Worm (Caenorhabditis elegans) whole organism, late embryonic: ENCODE measurements around the gene F35B12.10.

Experiments
- F13H6.1 ChIP-seq: sonication (generic microtip); optimal IDR thresholded peaks from 2 replicates; lab custom pipeline; 2016; ENCODE audit warnings: missing genetic modification characterization, missing compliant biosample characterization
- K02D7.2 ChIP-seq: sonication (generic microtip); optimal IDR thresholded peaks from 2 replicates; lab custom pipeline; 2017; ENCODE audit warnings: mild to moderate bottlenecking, missing genetic modification characterization, missing compliant biosample characterization
- K09A11.1 ChIP-seq: sonication (generic microtip); optimal IDR thresholded peaks from 2 replicates; lab custom pipeline; 2017; ENCODE audit warnings: antibody characterized with exemption, mild to moderate bottlenecking, missing genetic modification characterization, missing compliant biosample characterization; ENCODE audit not compliant: insufficient read depth
- T23F11.4 ChIP-seq: fragments of 200-800 bp; sonication (Bioruptor generic); optimal IDR thresholded peaks from 2 replicates; lab custom pipeline; 2018; ENCODE audit warnings: mild to moderate bottlenecking, missing genetic modification characterization, missing compliant biosample characterization
- Y22D7AL.16 ChIP-seq: sonication (generic microtip); optimal IDR thresholded peaks from 2 replicates; lab custom pipeline; 2016; ENCODE audit warnings: missing genetic modification characterization, missing compliant biosample characterization
- ahr-1 ChIP-seq: sonication (generic microtip); optimal IDR thresholded peaks from 2 replicates; lab custom pipeline; 2016; ENCODE audit warnings: missing genetic modification characterization, missing compliant biosample characterization
- ama-1 ChIP-seq: fragments of 150-350 bp; optimal IDR thresholded peaks from 2 replicates; lab custom pipeline; 2014
- ceh-14 ChIP-seq: sonication (generic microtip); optimal IDR thresholded peaks from 2 replicates; lab custom pipeline; 2016; ENCODE audit warnings: missing genotype, missing genetic modification characterization, missing compliant biosample characterization
- ceh-19 ChIP-seq: fragments of 200-800 bp; sonication (Bioruptor generic); optimal IDR thresholded peaks from 2 replicates; lab custom pipeline; 2018; ENCODE audit warnings: mild to moderate bottlenecking, missing genetic modification characterization, missing compliant biosample characterization
- ceh-22 ChIP-seq: sonication (generic microtip); optimal IDR thresholded peaks from 2 replicates; lab custom pipeline; 2017; ENCODE audit warnings: missing biosample characterization, missing genetic modification characterization
- ceh-24 ChIP-seq: sonication (generic microtip); optimal IDR thresholded peaks from 2 replicates; lab custom pipeline; 2016; ENCODE audit warnings: mild to moderate bottlenecking, missing genetic modification characterization, missing compliant biosample characterization
- ceh-30 ChIP-seq: fragments of 150-350 bp; optimal IDR thresholded peaks from 2 replicates; lab custom pipeline; 2014; ENCODE audit warnings: missing biosample characterization, missing genetic modification characterization
- ceh-45 ChIP-seq: fragments of 200-800 bp; sonication (Bioruptor generic); IDR thresholded peaks from 2 replicates; pipeline ENCODE4 v1.3.6; 2022; ENCODE audit warnings: missing genetic modification reagents, missing genetic modification characterization, missing compliant biosample characterization
- ceh-9 ChIP-seq: sonication (generic microtip); optimal IDR thresholded peaks from 2 replicates; lab custom pipeline; 2016; ENCODE audit warnings: mild to moderate bottlenecking, missing genetic modification characterization, inconsistent platforms, missing compliant biosample characterization
- dmd-4 ChIP-seq: sonication (generic microtip); optimal IDR thresholded peaks from 2 replicates; lab custom pipeline; 2016; ENCODE audit warnings: borderline replicate concordance, missing genetic modification characterization, missing compliant biosample characterization
- elt-4 ChIP-seq: sonication (generic microtip); optimal IDR thresholded peaks from 2 replicates; lab custom pipeline; 2016; ENCODE audit warnings: missing genetic modification characterization, missing compliant biosample characterization
- ets-4 ChIP-seq: sonication (generic microtip); optimal IDR thresholded peaks from 2 replicates; lab custom pipeline; 2016; ENCODE audit warnings: missing genetic modification characterization, missing compliant biosample characterization
- fax-1 ChIP-seq: sonication (generic microtip); optimal IDR thresholded peaks from 2 replicates; lab custom pipeline; 2016; ENCODE audit warnings: missing genotype, missing genetic modification characterization, missing compliant biosample characterization
- fkh-10 ChIP-seq: fragments of 150-350 bp; optimal IDR thresholded peaks from 2 replicates; lab custom pipeline; 2014; ENCODE audit warnings: missing biosample characterization, missing genetic modification reagents, missing genetic modification characterization
- gmeb-2 ChIP-seq: sonication (generic microtip); optimal IDR thresholded peaks from 2 replicates; lab custom pipeline; 2016; ENCODE audit warnings: missing genetic modification characterization, inconsistent platforms, missing compliant biosample characterization
- hlh-15 ChIP-seq: sonication (generic microtip); optimal IDR thresholded peaks from 2 replicates; lab custom pipeline; 2016; ENCODE audit warnings: missing genetic modification characterization, missing compliant biosample characterization
- lin-11 ChIP-seq: fragments of 200-800 bp; sonication (Bioruptor generic); optimal IDR thresholded peaks from 2 replicates; lab custom pipeline; 2018; ENCODE audit warnings: mild to moderate bottlenecking, missing genetic modification characterization, missing compliant biosample characterization
- mec-3 ChIP-seq: sonication (generic microtip); optimal IDR thresholded peaks from 2 replicates; lab custom pipeline; 2016; ENCODE audit warnings: borderline replicate concordance, missing genetic modification characterization, missing compliant biosample characterization
- odd-2 ChIP-seq: sonication (generic microtip); optimal IDR thresholded peaks from 2 replicates; lab custom pipeline; 2017; ENCODE audit warnings: antibody characterized with exemption, mild to moderate bottlenecking, missing genetic modification characterization, missing compliant biosample characterization
- pag-3 ChIP-seq: sonication (generic microtip); optimal IDR thresholded peaks from 2 replicates; lab custom pipeline; 2016; ENCODE audit warnings: missing compliant biosample characterization, missing genetic modification characterization, borderline replicate concordance
- pat-9 ChIP-seq: fragments of 200-800 bp; sonication (Bioruptor generic); optimal IDR thresholded peaks from 2 replicates; lab custom pipeline; 2018; ENCODE audit warnings: mild to moderate bottlenecking, missing genetic modification characterization, moderate library complexity, missing compliant biosample characterization
- pax-1 ChIP-seq: fragments of 150-350 bp; optimal IDR thresholded peaks from 2 replicates; lab custom pipeline; 2014; ENCODE audit warnings: missing biosample characterization, missing genetic modification characterization
- ref-2 ChIP-seq: sonication (generic microtip); optimal IDR thresholded peaks from 2 replicates; lab custom pipeline; 2016; ENCODE audit warnings: missing genetic modification characterization, missing compliant biosample characterization
- sox-2 ChIP-seq: fragments of 200-800 bp; sonication (Bioruptor generic); IDR thresholded peaks from 2 replicates; pipeline ENCODE4 v1.3.6; 2022; ENCODE audit warnings: missing genetic modification reagents, missing genetic modification characterization, missing compliant biosample characterization
- sox-4 ChIP-seq: sonication (generic microtip); optimal IDR thresholded peaks from 2 replicates; lab custom pipeline; 2017; ENCODE audit warnings: mild to moderate bottlenecking, missing genetic modification characterization, inconsistent platforms, missing compliant biosample characterization
- syd-9 ChIP-seq: sonication (generic microtip); optimal IDR thresholded peaks from 2 replicates; lab custom pipeline; 2016; ENCODE audit warnings: mild to moderate bottlenecking, missing genetic modification characterization, moderate library complexity, missing compliant biosample characterization
- tbx-2 ChIP-seq: sonication (generic microtip); optimal IDR thresholded peaks from 2 replicates; lab custom pipeline; 2016; ENCODE audit warnings: missing genetic modification characterization, missing compliant biosample characterization
- tbx-7 ChIP-seq: sonication (generic microtip); optimal IDR thresholded peaks from 2 replicates; lab custom pipeline; 2016; ENCODE audit warnings: missing genotype, missing genetic modification characterization, missing compliant biosample characterization
- unc-3 ChIP-seq, 2 experiments: fragments of 200-800 bp in 1 of 2; sonication (Bioruptor generic) in 1 of 2; sonication (generic microtip) in 1 of 2; conservative IDR thresholded peaks in 1 of 2; optimal IDR thresholded peaks in 1 of 2; 2 replicates each; pipeline versions ENCODE4 v1.3.6 to Lab custom; 2016 to 2022; ENCODE audit warnings: missing compliant biosample characterization in 2 of 2, missing genetic modification characterization in 2 of 2, missing genetic modification reagents in 1 of 2
- unc-42 ChIP-seq: sonication (generic microtip); optimal IDR thresholded peaks from 2 replicates; lab custom pipeline; 2016; ENCODE audit warnings: missing genotype, missing genetic modification characterization, missing compliant biosample characterization
- unc-86 ChIP-seq: sonication (generic microtip); optimal IDR thresholded peaks from 2 replicates; lab custom pipeline; 2016; ENCODE audit warnings: missing genetic modification characterization, missing compliant biosample characterization
- zip-5 ChIP-seq: sonication (generic microtip); optimal IDR thresholded peaks from 2 replicates; lab custom pipeline; 2016; ENCODE audit warnings: missing genetic modification characterization, missing compliant biosample characterization
- ztf-16 ChIP-seq: sonication (generic microtip); optimal IDR thresholded peaks from 2 replicates; lab custom pipeline; 2017; ENCODE audit warnings: missing genetic modification characterization, missing compliant biosample characterization

Gene F35B12.10

DNA sequence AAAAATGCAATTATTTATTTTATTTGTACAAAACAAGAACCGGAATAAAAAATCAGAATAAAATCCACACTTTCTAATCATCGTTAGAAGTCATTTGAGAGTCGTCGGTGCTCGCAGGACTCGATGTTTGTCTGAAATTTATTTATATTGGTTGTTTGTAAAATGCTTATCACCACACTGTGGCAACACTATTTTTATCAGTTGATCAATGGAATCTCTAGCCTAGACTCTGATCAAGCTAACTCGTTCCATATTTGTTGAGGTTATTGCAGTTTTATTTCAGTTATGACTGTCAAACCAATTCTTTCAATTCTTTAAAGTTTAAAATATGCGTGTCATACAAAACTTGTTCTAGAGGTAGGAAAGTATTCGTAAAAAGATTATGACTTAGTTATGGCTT lies 24.6 kb downstream of the F35B12.10 start, which contains the start of gene dhs-20:
dhs-20 (minus strand) TSS at position 80 of the 400 bp plus-strand sequence.
- no peak for TF ChIP-seq unc-3 (GFP tag; conservative IDR thresholded peaks at IDR 0.05; lab: Robert Waterston, UW)
- no peak for TF ChIP-seq unc-3 (tag; optimal IDR thresholded peaks at IDR 0.05; lab: Kevin White, UChicago)
- no peak for TF ChIP-seq ceh-24 (tag; lab: Kevin White, UChicago)
- TF ChIP-seq elt-4, result no peak
- no peak for TF ChIP-seq dmd-4 (tag; lab: Kevin White, UChicago)
- no peak for TF ChIP-seq hlh-15 (tag; lab: Kevin White, UChicago)
- TF ChIP-seq ceh-19 (GFP tag; lab: Kevin White, UChicago), result no peak
- TF ChIP-seq F13H6.1 (tag; lab: Kevin White, UChicago), result no peak
- TF ChIP-seq ama-1 (lab: Kevin White, UChicago), result no peak
- no peak for TF ChIP-seq fax-1
- no peak for TF ChIP-seq Y22D7AL.16 (tag; lab: Kevin White, UChicago)
- no peak for TF ChIP-seq T23F11.4
- no peak for TF ChIP-seq sox-2 (GFP tag; lab: Robert Waterston, UW)
- no peak for TF ChIP-seq ztf-16 (tag; lab: Kevin White, UChicago)
- no peak for TF ChIP-seq gmeb-2 (tag; lab: Kevin White, UChicago)
- TF ChIP-seq K02D7.2 (tag; lab: Kevin White, UChicago), result no peak
- TF ChIP-seq unc-86 (tag; lab: Kevin White, UChicago), result no peak
- TF ChIP-seq ceh-9 (tag; lab: Kevin White, UChicago), result no peak

DNA sequence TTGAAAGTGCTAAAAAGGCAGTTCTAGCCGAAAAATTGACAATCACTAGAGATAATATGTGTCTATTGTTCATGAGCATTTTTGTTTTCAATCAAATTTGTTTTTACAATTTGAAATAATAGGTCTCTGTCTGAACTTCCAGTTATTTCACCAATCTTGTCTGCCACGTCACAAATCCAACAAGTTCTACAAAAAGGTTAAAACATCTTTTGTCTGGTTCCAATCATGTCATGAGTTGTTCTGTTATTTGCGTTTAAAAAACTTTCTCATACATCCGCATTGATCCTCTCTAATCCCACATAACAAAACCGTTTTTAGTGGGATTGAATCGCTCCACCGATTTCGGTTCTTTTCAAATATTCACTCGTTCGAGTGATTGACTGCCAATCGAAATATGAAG lies 28.3 kb downstream of the F35B12.10 start, which contains the start of gene F35B12.9:
F35B12.9 (plus strand) TSS at position 372 of the 400 bp plus-strand sequence.
- TF ChIP-seq unc-86 (tag; lab: Kevin White, UChicago) (no peak), unc-42 (no peak), tbx-2 (tag; lab: Kevin White, UChicago) (no peak), ets-4 (tag; lab: Kevin White, UChicago) (no peak), sox-2 (GFP tag; lab: Robert Waterston, UW) (no peak), odd-2 (no peak), Y22D7AL.16 (tag; lab: Kevin White, UChicago) (no peak), mec-3 (tag; lab: Kevin White, UChicago) (no peak), tbx-7 (tag; lab: Kevin White, UChicago) (no peak), ahr-1 (tag; lab: Kevin White, UChicago) (no peak), ceh-45 (GFP tag; lab: Robert Waterston, UW) (no peak)

DNA sequence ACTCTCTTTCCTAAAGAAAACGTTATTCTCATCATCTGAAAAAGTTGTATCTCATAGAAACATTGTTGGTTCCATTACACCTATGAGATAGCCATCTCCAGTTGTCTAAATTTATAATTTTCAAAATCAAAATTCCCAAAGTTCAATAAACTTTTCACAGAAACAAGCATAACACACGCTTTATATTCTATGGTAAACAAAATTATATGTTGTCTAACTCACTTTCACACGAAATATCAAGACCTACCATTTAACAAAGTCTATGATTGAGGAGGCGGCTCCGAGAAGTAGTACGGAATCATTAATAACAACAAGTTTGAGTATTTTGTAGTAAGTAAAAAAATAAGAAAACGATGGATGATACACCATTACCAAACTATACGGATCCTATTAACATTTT lies 30.3 kb downstream of the F35B12.10 start, which contains the start of gene srx-84:
srx-84 (plus strand) TSS at position 301 of the 400 bp plus-strand sequence.
- TF ChIP-seq ref-2 (tag; lab: Kevin White, UChicago) (no peak), pax-1 (tag; lab: Kevin White, UChicago) (no peak), zip-5 (tag; lab: Kevin White, UChicago) (no peak), hlh-15 (tag; lab: Kevin White, UChicago) (no peak), ztf-16 (tag; lab: Kevin White, UChicago) (no peak), unc-3 (GFP tag; conservative IDR thresholded peaks at IDR 0.05; lab: Robert Waterston, UW) (no peak), unc-3 (tag; optimal IDR thresholded peaks at IDR 0.05; lab: Kevin White, UChicago) (no peak)
- TF ChIP-seq, all 69 proteins: peak for 0

DNA sequence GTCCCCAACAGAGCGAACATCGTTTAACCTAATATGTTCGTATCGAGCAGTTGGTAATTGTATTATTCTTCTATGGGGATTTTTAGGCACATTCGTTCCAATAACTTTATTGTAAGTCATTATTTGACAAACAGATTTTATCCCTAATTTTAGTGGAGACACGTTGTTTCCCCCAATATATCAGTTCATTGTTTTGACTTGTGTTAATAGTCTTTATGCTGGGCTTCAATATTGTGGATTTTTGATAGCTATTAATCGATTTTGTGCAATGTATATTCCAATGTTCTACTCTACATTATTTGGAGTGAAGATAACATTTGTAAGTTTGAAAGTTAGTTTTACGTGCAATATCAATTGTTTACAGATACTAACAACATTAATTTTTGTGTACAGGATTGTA lies 35.2 kb downstream of the F35B12.10 start:
- no peak for TF ChIP-seq dmd-4 (tag; lab: Kevin White, UChicago)

DNA sequence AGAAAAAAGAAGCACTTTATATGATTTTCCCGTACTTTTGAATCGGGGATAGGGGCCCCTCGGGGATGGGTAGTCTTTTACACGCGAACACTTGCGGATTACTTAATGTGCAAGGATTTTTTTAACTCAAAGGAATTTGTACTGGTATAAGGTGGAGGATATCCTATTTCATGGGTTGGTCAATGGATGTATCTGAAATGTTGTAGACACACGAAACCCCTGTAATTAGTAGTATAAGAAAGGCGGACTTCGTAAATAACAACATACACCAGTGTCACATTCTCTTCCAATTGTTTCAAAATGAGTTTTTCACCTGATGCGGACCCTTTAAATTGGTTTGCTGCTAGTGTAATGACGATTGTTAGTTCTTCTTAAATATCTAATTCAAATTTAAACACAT lies 35.6 kb downstream of the F35B12.10 start, which contains the start of gene srx-80:
srx-80 (plus strand) TSS at position 301 of the 400 bp plus-strand sequence.
- TF ChIP-seq ceh-14 (no peak), mec-3 (tag; lab: Kevin White, UChicago) (no peak), sox-4 (no peak), ceh-30 (tag; lab: Kevin White, UChicago) (no peak), T23F11.4 (no peak), syd-9 (tag; lab: Kevin White, UChicago) (no peak), ceh-22 (no peak), ets-4 (tag; lab: Kevin White, UChicago) (no peak), pag-3 (tag; lab: Kevin White, UChicago) (no peak), pat-9 (no peak), fkh-10 (GFP tag; lab: Kevin White, UChicago) (no peak), K02D7.2 (tag; lab: Kevin White, UChicago) (no peak), K09A11.1 (no peak), ceh-19 (GFP tag; lab: Kevin White, UChicago) (no peak), lin-11 (no peak)
- TF ChIP-seq, all 69 proteins: peak for 0
